Worm (Caenorhabditis elegans): ENCODE data around the gene glb-1.

Gene glb-1

DNA sequence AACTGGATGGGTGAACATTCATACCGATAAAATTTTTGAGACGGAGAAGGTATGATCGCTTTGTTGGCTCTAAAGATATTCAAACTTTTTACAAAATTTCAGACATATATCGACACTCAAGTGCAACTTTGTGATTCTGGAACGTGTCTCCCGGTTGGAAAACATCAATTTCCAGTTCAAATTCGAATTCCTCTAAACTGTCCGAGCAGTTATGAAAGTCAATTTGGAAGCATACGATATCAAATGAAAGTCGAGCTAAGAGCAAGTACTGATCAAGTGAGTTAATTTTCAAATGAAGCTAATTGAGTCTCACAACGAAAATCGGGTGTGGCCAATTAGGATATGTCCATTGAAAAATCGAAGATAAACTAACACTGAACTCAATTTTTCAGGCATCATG is 11.3 kb upstream of the glb-1 start:
- no peak for TF ChIP-seq ama-1 (optimal IDR thresholded peaks at IDR 0.05)
- no peak for TF ChIP-seq madf-2 (tag; optimal IDR thresholded peaks at IDR 0.05)
- no peak for TF ChIP-seq hlh-8 (tag; optimal IDR thresholded peaks at IDR 0.05)
- TF ChIP-seq ets-4 (tag; optimal IDR thresholded peaks at IDR 0.05): no peak
- TF ChIP-seq zip-5 (tag; optimal IDR thresholded peaks at IDR 0.05): no peak
- TF ChIP-seq ztf-16 (tag; optimal IDR thresholded peaks at IDR 0.05): no peak
- TF ChIP-seq unc-3 (GFP tag; conservative IDR thresholded peaks at IDR 0.05): no peak
- no peak for TF ChIP-seq unc-3 (tag; optimal IDR thresholded peaks at IDR 0.05)
- TF ChIP-seq ceh-9 (tag; optimal IDR thresholded peaks at IDR 0.05): no peak
- no peak for TF ChIP-seq ahr-1 (tag; optimal IDR thresholded peaks at IDR 0.05)

- TF ChIP-seq T23F11.4 (GFP tag; optimal IDR thresholded peaks at IDR 0.05) (no peak), nhr-232 (tag; optimal IDR thresholded peaks at IDR 0.05) (no peak), unc-55 (GFP tag; optimal IDR thresholded peaks at IDR 0.05) (no peak), ceh-2 (tag; optimal IDR thresholded peaks at IDR 0.05) (no peak), ref-2 (tag; optimal IDR thresholded peaks at IDR 0.05) (no peak), nfya-1 (tag; optimal IDR thresholded peaks at IDR 0.05) (no peak), C08G9.2 (tag; optimal IDR thresholded peaks at IDR 0.05) (no peak), ceh-22 (tag; optimal IDR thresholded peaks at IDR 0.05) (no peak), mec-3 (tag; optimal IDR thresholded peaks at IDR 0.05; ENCODE audit: borderline replicate concordance) (no peak), hlh-30 (tag; optimal IDR thresholded peaks at IDR 0.05; ENCODE audit: insufficient read depth) (no peak), unc-86 (tag; optimal IDR thresholded peaks at IDR 0.05) (no peak), pax-1 (tag; optimal IDR thresholded peaks at IDR 0.05) (no peak)
These were observed 10.6 kb upstream of the glb-1 start for ce11 chrIII:8933696-8934095.

- TF ChIP-seq ceh-30 (tag; optimal IDR thresholded peaks at IDR 0.05): no peak
- TF ChIP-seq ceh-34 (tag; optimal IDR thresholded peaks at IDR 0.05): peak; percentile 26
These were observed 6.6 kb upstream of the glb-1 start, which contains the start of gene arrd-15 for ce11 chrIII:8929723-8930122. TSS of gene arrd-15 (plus strand) at chrIII:8930023.

DNA sequence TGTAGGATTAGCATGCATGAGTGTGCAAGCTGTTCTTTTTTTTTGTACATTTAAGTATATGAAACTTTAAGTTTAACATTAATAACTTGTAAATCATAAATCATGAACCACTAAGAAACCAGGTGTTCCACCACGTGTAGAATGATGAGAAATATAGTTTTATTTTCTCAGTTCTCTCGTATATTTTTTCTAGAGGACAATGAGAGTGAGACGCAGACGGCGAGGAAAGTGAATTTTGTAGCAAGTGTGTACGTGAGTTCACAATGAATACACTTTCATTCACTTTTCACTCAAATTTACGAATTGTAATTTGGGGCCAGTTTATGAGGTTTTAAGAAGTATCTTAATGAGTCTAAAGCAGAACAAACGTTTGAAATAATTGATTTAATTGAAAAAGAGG is 3.4 kb upstream of the glb-1 start:
- peak; percentile 36 for TF ChIP-seq unc-55 (GFP tag; optimal IDR thresholded peaks at IDR 0.05)
- TF ChIP-seq hlh-15 (tag; optimal IDR thresholded peaks at IDR 0.05): no peak

DNA sequence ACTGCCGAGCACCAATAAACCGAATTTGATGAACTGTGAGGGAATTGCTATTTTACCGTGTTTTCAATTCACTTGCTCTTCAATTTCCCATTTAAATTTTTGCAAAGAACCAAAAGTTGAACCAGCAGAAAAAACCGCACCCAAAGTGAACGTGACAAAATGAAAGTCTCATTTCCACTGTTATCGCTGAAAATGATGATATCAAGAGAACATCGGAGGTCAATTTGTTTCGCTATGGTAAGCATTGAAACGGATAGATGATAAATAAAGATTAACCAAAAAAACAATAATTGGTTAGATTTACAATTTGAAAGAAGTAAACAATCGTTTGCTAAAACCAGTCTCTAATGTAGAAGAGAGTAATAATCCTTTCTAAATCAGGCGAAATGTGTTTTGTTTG is 2.4 kb upstream of the glb-1 start:
- TF ChIP-seq K09A11.1 (tag; optimal IDR thresholded peaks at IDR 0.05; ENCODE audit: insufficient read depth) (no peak), nhr-232 (tag; optimal IDR thresholded peaks at IDR 0.05) (no peak), ceh-19 (GFP tag; optimal IDR thresholded peaks at IDR 0.05) (no peak), syd-9 (tag; optimal IDR thresholded peaks at IDR 0.05) (no peak), zip-5 (tag; optimal IDR thresholded peaks at IDR 0.05) (no peak), pax-1 (tag; optimal IDR thresholded peaks at IDR 0.05) (no peak), ceh-45 (GFP tag; IDR thresholded peaks at IDR 0.05) (no peak), fax-1 (tag; optimal IDR thresholded peaks at IDR 0.05) (no peak), ahr-1 (tag; optimal IDR thresholded peaks at IDR 0.05) (no peak), tbx-2 (tag; optimal IDR thresholded peaks at IDR 0.05) (no peak), hlh-13 (GFP tag; optimal IDR thresholded peaks at IDR 0.05) (no peak), gmeb-2 (tag; optimal IDR thresholded peaks at IDR 0.05) (no peak), pag-3 (tag; optimal IDR thresholded peaks at IDR 0.05; ENCODE audit: borderline replicate concordance) (no peak), ceh-48 (tag; optimal IDR thresholded peaks at IDR 0.05) (no peak), hlh-15 (tag; optimal IDR thresholded peaks at IDR 0.05) (no peak), elt-2 (tag; optimal IDR thresholded peaks at IDR 0.05) (no peak), tbx-7 (tag; optimal IDR thresholded peaks at IDR 0.05) (no peak), pros-1 (tag; optimal IDR thresholded peaks at IDR 0.05) (no peak), eyg-1 (tag; optimal IDR thresholded peaks at IDR 0.05) (no peak), npax-4 (tag; optimal IDR thresholded peaks at IDR 0.05) (no peak)

Data from whole organism, late embryonic.